Fruit fly (Drosophila melanogaster) whole organism, wandering third instar larva: ENCODE results near the gene Cyp4d2.

Source experiments
- Abd-B ChIP-seq: fragments of >200 bp; optimal IDR thresholded peaks from 2 replicates; lab custom pipeline; 2017; ENCODE audit warnings: missing biosample characterization, missing genetic modification characterization
- CG32264 ChIP-seq: fragments of 200-800 bp; sonication (Bioruptor generic); optimal IDR thresholded peaks from 2 replicates; lab custom pipeline; 2016; ENCODE audit warnings: missing biosample characterization, missing genetic modification characterization
- CG9705 ChIP-seq: fragments of 200-800 bp; sonication (Bioruptor generic); optimal IDR thresholded peaks from 2 replicates; lab custom pipeline; 2018; ENCODE audit warnings: missing biosample characterization, mild to moderate bottlenecking, missing genetic modification characterization
- CrebA ChIP-seq: fragments of 200-800 bp; sonication (Bioruptor generic); optimal IDR thresholded peaks from 2 replicates; lab custom pipeline; 2016; ENCODE audit warnings: missing biosample characterization, mild to moderate bottlenecking, missing genetic modification characterization, borderline replicate concordance
- Dfd ChIP-seq: fragments of >200 bp; optimal IDR thresholded peaks from 2 replicates; lab custom pipeline; 2017; ENCODE audit warnings: missing biosample characterization, missing genetic modification characterization
- Dif ChIP-seq: fragments of 200-275, 200-300 bp; sonication (Bioruptor generic); optimal IDR thresholded peaks from 2 replicates; lab custom pipeline; 2018; ENCODE audit warnings: missing biosample characterization, missing genetic modification characterization; ENCODE audit not compliant: partially characterized antibody
- GATAd ChIP-seq: sonication (Bioruptor generic); optimal IDR thresholded peaks from 2 replicates; lab custom pipeline; 2016; ENCODE audit warnings: missing biosample characterization, missing genetic modification characterization
- HLH106 ChIP-seq: fragments of 200-800 bp; optimal IDR thresholded peaks from 3 replicates; lab custom pipeline; 2019; ENCODE audit warnings: missing biosample characterization, mild to moderate bottlenecking, missing genetic modification characterization, moderate library complexity
- Hnf4 ChIP-seq: fragments of 200-800 bp; sonication (Bioruptor generic); optimal IDR thresholded peaks from 2 replicates; lab custom pipeline; 2016; ENCODE audit warnings: missing biosample characterization, mild to moderate bottlenecking, missing genetic modification characterization
- Hr78 ChIP-seq: fragments of >200 bp; optimal IDR thresholded peaks from 2 replicates; lab custom pipeline; 2017; ENCODE audit warnings: missing biosample characterization, missing genetic modification characterization
- Hr83 ChIP-seq: fragments of 200-300 bp; sonication (Bioruptor generic); optimal IDR thresholded peaks from 2 replicates; lab custom pipeline; 2016; ENCODE audit warnings: missing biosample characterization, mild to moderate bottlenecking, missing genetic modification characterization, moderate library complexity; ENCODE audit not compliant: poor library complexity, severe bottlenecking
- Jra ChIP-seq: sonication (Bioruptor generic); optimal IDR thresholded peaks from 2 replicates; lab custom pipeline; 2016; ENCODE audit warnings: missing biosample characterization, missing genetic modification characterization
- Mio ChIP-seq: sonication (Bioruptor generic); optimal IDR thresholded peaks from 2 replicates; lab custom pipeline; 2016; ENCODE audit warnings: missing biosample characterization, missing genetic modification characterization
- Myc ChIP-seq: fragments of >200 bp; optimal IDR thresholded peaks from 2 replicates; lab custom pipeline; 2017
- N ChIP-seq: fragments of >200 bp; optimal IDR thresholded peaks from 2 replicates; lab custom pipeline; 2018; ENCODE audit warnings: missing biosample characterization, missing external identifiers, missing genetic modification characterization
- OdsH ChIP-seq: fragments of 200-800 bp; sonication (Bioruptor generic); optimal IDR thresholded peaks from 2 replicates; lab custom pipeline; 2016; ENCODE audit warnings: missing biosample characterization, mild to moderate bottlenecking, missing genetic modification characterization
- Rel ChIP-seq, 2 experiments: fragments of 200-800 bp; sonication (Bioruptor generic) in 1 of 2; optimal IDR thresholded peaks; 2 replicates in 1 of 2; 3 replicates in 1 of 2; lab custom pipeline; 2016 to 2019; ENCODE audit warnings: mild to moderate bottlenecking in 2 of 2, missing biosample characterization in 2 of 2, missing genetic modification characterization in 2 of 2, moderate library complexity in 1 of 2
- Sp1 ChIP-seq: fragments of 200-800 bp; sonication (Bioruptor generic); optimal IDR thresholded peaks from 3 replicates; lab custom pipeline; 2019; ENCODE audit warnings: missing biosample characterization, mild to moderate bottlenecking, missing genetic modification characterization, moderate library complexity
- br ChIP-seq: fragments of 200-800 bp; sonication (Bioruptor generic); optimal IDR thresholded peaks from 2 replicates; lab custom pipeline; 2016; ENCODE audit warnings: missing biosample characterization, missing genetic modification characterization
- brk ChIP-seq: fragments of 200-800 bp; sonication (Bioruptor generic); optimal IDR thresholded peaks from 2 replicates; lab custom pipeline; 2016; ENCODE audit warnings: missing biosample characterization, mild to moderate bottlenecking, missing genetic modification characterization
- dl ChIP-seq, 2 experiments: fragments of 175-275, 200-275 bp in 1 of 2; fragments of 200-275 bp in 1 of 2; sonication (Bioruptor generic); optimal IDR thresholded peaks; lab custom pipeline; 2018; ENCODE audit warnings: mild to moderate bottlenecking in 2 of 2, missing biosample characterization in 2 of 2, missing genetic modification characterization in 2 of 2, moderate library complexity in 2 of 2; ENCODE audit not compliant: partially characterized antibody in 2 of 2, insufficient read depth in 1 of 2
- dmrt93B ChIP-seq: fragments of 200-800 bp; sonication (Bioruptor generic); optimal IDR thresholded peaks from 2 replicates; lab custom pipeline; 2018; ENCODE audit warnings: missing biosample characterization, mild to moderate bottlenecking, missing genetic modification characterization
- dsf ChIP-seq: sonication (Bioruptor generic); optimal IDR thresholded peaks from 2 replicates; lab custom pipeline; 2016; ENCODE audit warnings: missing biosample characterization, missing genetic modification characterization, borderline replicate concordance
- ey ChIP-seq: fragments of 200-800 bp; sonication (Bioruptor generic); optimal IDR thresholded peaks from 2 replicates; lab custom pipeline; 2016; ENCODE audit warnings: missing biosample characterization, missing genetic modification characterization
- foxo ChIP-seq, 2 experiments: fragments of 200-800 bp; sonication (Bioruptor generic); optimal IDR thresholded peaks; 2 replicates in 1 of 2; 3 replicates in 1 of 2; lab custom pipeline; 2016 to 2017; ENCODE audit warnings: missing biosample characterization in 2 of 2, missing genetic modification characterization in 2 of 2
- fru ChIP-seq: fragments of 200-800 bp; sonication (Bioruptor generic); optimal IDR thresholded peaks from 3 replicates; lab custom pipeline; 2016; ENCODE audit warnings: missing biosample characterization, mild to moderate bottlenecking, missing genetic modification characterization
- h ChIP-seq: fragments of 200-800 bp; sonication (Bioruptor generic); optimal IDR thresholded peaks from 3 replicates; lab custom pipeline; 2016; ENCODE audit warnings: missing biosample characterization, mild to moderate bottlenecking, missing genetic modification characterization
- jim ChIP-seq: fragments of 175-275, 200-325 bp; sonication (Bioruptor generic); optimal IDR thresholded peaks from 2 replicates; lab custom pipeline; 2016; ENCODE audit warnings: missing biosample characterization, mild to moderate bottlenecking, missing genetic modification characterization
- lola ChIP-seq: fragments of >200 bp; optimal IDR thresholded peaks from 2 replicates; lab custom pipeline; 2017; ENCODE audit warnings: missing biosample characterization, missing genetic modification characterization
- pan ChIP-seq: fragments of >200 bp; optimal IDR thresholded peaks from 2 replicates; lab custom pipeline; 2017
- psq ChIP-seq: fragments of 200-800 bp; sonication (Bioruptor generic); optimal IDR thresholded peaks from 3 replicates; lab custom pipeline; 2017; ENCODE audit warnings: missing biosample characterization, mild to moderate bottlenecking, missing genetic modification characterization, moderate library complexity
- rgr ChIP-seq: fragments of 200-800 bp; sonication (Bioruptor generic); optimal IDR thresholded peaks from 3 replicates; lab custom pipeline; 2016; ENCODE audit warnings: missing biosample characterization, mild to moderate bottlenecking, missing genetic modification characterization
- sage ChIP-seq: fragments of 200-800 bp; sonication (Bioruptor generic); optimal IDR thresholded peaks from 2 replicates; lab custom pipeline; 2016; ENCODE audit warnings: missing biosample characterization, mild to moderate bottlenecking, missing genetic modification characterization
- sv ChIP-seq: fragments of 200-800 bp; sonication (Bioruptor generic); optimal IDR thresholded peaks from 3 replicates; lab custom pipeline; 2016; ENCODE audit warnings: missing biosample characterization, missing genetic modification characterization
- tai ChIP-seq: sonication (Bioruptor generic); optimal IDR thresholded peaks from 2 replicates; lab custom pipeline; 2016; ENCODE audit warnings: missing biosample characterization, missing genetic modification characterization
- usp ChIP-seq: fragments of >200 bp; optimal IDR thresholded peaks from 2 replicates; lab custom pipeline; 2017; ENCODE audit warnings: missing biosample characterization, missing genetic modification characterization
- woc ChIP-seq: sonication (Bioruptor generic); optimal IDR thresholded peaks from 2 replicates; lab custom pipeline; 2016; ENCODE audit warnings: missing biosample characterization, mild to moderate bottlenecking, missing genetic modification characterization

Gene Cyp4d2

dm6 chrX:2155868-2156267 is 19.9 kb upstream of the Cyp4d2 start:
- TF ChIP-seq GATAd (GFP tag; lab: Kevin White, UChicago) (no peak), pan (lab: Kevin White, UChicago) (no peak), fru (peak; percentile 30), h (GFP tag; lab: Kevin White, UChicago) (peak; percentile 7), woc (no peak), N (GFP tag; lab: Kevin White, UChicago) (peak; percentile 24), Mio (GFP tag; lab: Kevin White, UChicago) (no peak), foxo (GFP tag; optimal IDR thresholded peaks at IDR 0.05; lab: Kevin White, UChicago) (peak in 1 of 2 experiments; percentile 21), tai (GFP tag; lab: Kevin White, UChicago) (no peak), HLH106 (tag; lab: Kevin White, UChicago) (no peak), br (GFP tag; lab: Kevin White, UChicago) (no peak), Dif (GFP tag; lab: Kevin White, UChicago) (peak; percentile 12), usp (GFP tag; lab: Kevin White, UChicago) (no peak), ey (GFP tag; lab: Kevin White, UChicago) (no peak), rgr (GFP tag; lab: Kevin White, UChicago) (peak; percentile 4), Hr78 (GFP tag; lab: Kevin White, UChicago) (no peak), dmrt93B (GFP tag; lab: Kevin White, UChicago) (no peak), OdsH (no peak), psq (peak; percentile 5), Hnf4 (GFP tag; lab: Kevin White, UChicago) (no peak), sage (GFP tag; lab: Kevin White, UChicago) (no peak)

dm6 chrX:2157929-2158610 is 17.7 kb upstream of the Cyp4d2 start:
- peak; percentile 46 for TF ChIP-seq Hr78 (GFP tag; lab: Kevin White, UChicago)
- TF ChIP-seq sv (GFP tag; lab: Kevin White, UChicago): no peak
- no peak for TF ChIP-seq Jra (GFP tag; lab: Kevin White, UChicago)
- TF ChIP-seq Abd-B (GFP tag; lab: Kevin White, UChicago): peak; percentile 74
- no peak for TF ChIP-seq GATAd (GFP tag; lab: Kevin White, UChicago)
- TF ChIP-seq Rel (GFP tag; optimal IDR thresholded peaks at IDR 0.05; lab: Kevin White, UChicago): no peak
- no peak for TF ChIP-seq Rel (tag; optimal IDR thresholded peaks at IDR 0.05; lab: Kevin White, UChicago)
- TF ChIP-seq rgr (GFP tag; lab: Kevin White, UChicago): no peak
- no peak for TF ChIP-seq tai (GFP tag; lab: Kevin White, UChicago)
- TF ChIP-seq Sp1 (GFP tag; lab: Kevin White, UChicago): peak; percentile 2
- TF ChIP-seq Dif (GFP tag; lab: Kevin White, UChicago): no peak
- no peak for TF ChIP-seq ey (GFP tag; lab: Kevin White, UChicago)
- TF ChIP-seq N (GFP tag; lab: Kevin White, UChicago): peak; percentile 83
- TF ChIP-seq dsf (GFP tag; lab: Kevin White, UChicago): no peak
- TF ChIP-seq dl (GFP tag; optimal IDR thresholded peaks at IDR 0.05; lab: Kevin White, UChicago; ENCODE audit: insufficient read depth in 1 of 2, partially characterized antibody in 2 of 2): no peak
- TF ChIP-seq OdsH: no peak
- no peak for TF ChIP-seq br (GFP tag; lab: Kevin White, UChicago)

DNA sequence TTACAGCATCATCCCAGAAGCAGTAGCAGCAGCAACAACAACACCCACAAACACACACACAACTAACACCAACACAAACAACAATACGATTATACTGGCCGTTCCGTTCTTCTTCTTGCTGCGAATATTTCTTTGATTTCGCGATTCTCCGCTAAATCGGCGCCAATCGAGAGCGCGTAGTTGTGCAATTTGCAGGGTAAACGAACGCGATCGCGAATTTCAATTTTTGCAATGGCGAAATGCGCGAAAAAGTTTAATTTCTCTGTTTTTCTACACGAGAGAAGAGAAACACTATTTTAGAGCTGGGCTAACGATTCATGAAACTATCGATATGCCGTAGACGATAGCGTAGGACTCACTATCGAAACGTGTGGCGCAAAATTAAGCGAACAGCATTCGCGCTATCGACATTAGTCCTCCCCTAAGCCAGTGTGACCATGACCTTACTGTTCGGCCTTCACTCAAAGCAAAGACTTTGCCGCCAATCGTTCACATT is 17.1 kb upstream of the Cyp4d2 start, which contains the start of gene wapl:
wapl (minus strand) TSS at position 316 of the 496 bp plus-strand sequence.
- peak; percentile 27 for TF ChIP-seq h (GFP tag; lab: Kevin White, UChicago)
- no peak for TF ChIP-seq dl (GFP tag; optimal IDR thresholded peaks at IDR 0.05; lab: Kevin White, UChicago; ENCODE audit: insufficient read depth in 1 of 2, partially characterized antibody in 2 of 2)
- TF ChIP-seq CG32264 (GFP tag; lab: Kevin White, UChicago): no peak
- no peak for TF ChIP-seq jim (GFP tag; lab: Kevin White, UChicago)
- no peak for TF ChIP-seq HLH106 (tag; lab: Kevin White, UChicago)
- peak; percentile 7 for TF ChIP-seq psq
- no peak for TF ChIP-seq Rel (GFP tag; optimal IDR thresholded peaks at IDR 0.05; lab: Kevin White, UChicago)
- TF ChIP-seq Rel (tag; optimal IDR thresholded peaks at IDR 0.05; lab: Kevin White, UChicago): peak; percentile 6
- no peak for TF ChIP-seq br (GFP tag; lab: Kevin White, UChicago)
- TF ChIP-seq usp (GFP tag; lab: Kevin White, UChicago): no peak
- TF ChIP-seq Hnf4 (GFP tag; lab: Kevin White, UChicago): no peak
- no peak for TF ChIP-seq dsf (GFP tag; lab: Kevin White, UChicago)
- no peak for TF ChIP-seq Abd-B (GFP tag; lab: Kevin White, UChicago)
- no peak for TF ChIP-seq dmrt93B (GFP tag; lab: Kevin White, UChicago)
- TF ChIP-seq Hr83 (GFP tag; lab: Kevin White, UChicago): peak; percentile 82
- TF ChIP-seq tai (GFP tag; lab: Kevin White, UChicago): no peak
- TF ChIP-seq ey (GFP tag; lab: Kevin White, UChicago): no peak
- no peak for TF ChIP-seq CrebA (GFP tag; lab: Kevin White, UChicago)
- TF ChIP-seq N (GFP tag; lab: Kevin White, UChicago): no peak
- no peak for TF ChIP-seq Myc (lab: Kevin White, UChicago)
- no peak for TF ChIP-seq OdsH
- TF ChIP-seq CG9705 (GFP tag; lab: Kevin White, UChicago): no peak
- TF ChIP-seq Sp1 (GFP tag; lab: Kevin White, UChicago): no peak
- TF ChIP-seq foxo (GFP tag; optimal IDR thresholded peaks at IDR 0.05; lab: Kevin White, UChicago): peak in 1 of 2 experiments; percentile 39
- peak; percentile 25 for TF ChIP-seq fru
- no peak for TF ChIP-seq lola (GFP tag; lab: Kevin White, UChicago)
- no peak for TF ChIP-seq woc
- no peak for TF ChIP-seq Hr78 (GFP tag; lab: Kevin White, UChicago)
- peak; percentile 37 for TF ChIP-seq rgr (GFP tag; lab: Kevin White, UChicago)
- TF ChIP-seq Jra (GFP tag; lab: Kevin White, UChicago): peak; percentile 75
- no peak for TF ChIP-seq sage (GFP tag; lab: Kevin White, UChicago)
- no peak for TF ChIP-seq Mio (GFP tag; lab: Kevin White, UChicago)
- TF ChIP-seq sv (GFP tag; lab: Kevin White, UChicago): no peak
- no peak for TF ChIP-seq Dif (GFP tag; lab: Kevin White, UChicago)
- no peak for TF ChIP-seq GATAd (GFP tag; lab: Kevin White, UChicago)
- TF ChIP-seq Dfd (GFP tag; lab: Kevin White, UChicago): no peak
- no peak for TF ChIP-seq brk (GFP tag; lab: Kevin White, UChicago)
